Worm (Caenorhabditis elegans) whole organism, late embryonic: Measurements from ENCODE around the gene fbxb-105.

Experiments used
- C08G9.2 ChIP-seq: sonication (generic microtip); optimal IDR thresholded peaks from 2 replicates; lab custom pipeline; 2016; ENCODE audit warnings: mild to moderate bottlenecking, missing genetic modification characterization, moderate library complexity, missing compliant biosample characterization
- F13H6.1 ChIP-seq: sonication (generic microtip); optimal IDR thresholded peaks from 2 replicates; lab custom pipeline; 2016; ENCODE audit warnings: missing genetic modification characterization, missing compliant biosample characterization
- T23F11.4 ChIP-seq: fragments of 200-800 bp; sonication (Bioruptor generic); optimal IDR thresholded peaks from 2 replicates; lab custom pipeline; 2018; ENCODE audit warnings: mild to moderate bottlenecking, missing genetic modification characterization, missing compliant biosample characterization
- ceh-14 ChIP-seq: sonication (generic microtip); optimal IDR thresholded peaks from 2 replicates; lab custom pipeline; 2016; ENCODE audit warnings: missing genotype, missing genetic modification characterization, missing compliant biosample characterization
- ceh-19 ChIP-seq: fragments of 200-800 bp; sonication (Bioruptor generic); optimal IDR thresholded peaks from 2 replicates; lab custom pipeline; 2018; ENCODE audit warnings: mild to moderate bottlenecking, missing genetic modification characterization, missing compliant biosample characterization
- ceh-2 ChIP-seq: sonication (generic microtip); optimal IDR thresholded peaks from 2 replicates; lab custom pipeline; 2016; ENCODE audit warnings: missing genotype, missing genetic modification characterization, missing compliant biosample characterization
- ceh-24 ChIP-seq: sonication (generic microtip); optimal IDR thresholded peaks from 2 replicates; lab custom pipeline; 2016; ENCODE audit warnings: mild to moderate bottlenecking, missing genetic modification characterization, missing compliant biosample characterization
- ceh-48 ChIP-seq: sonication (generic microtip); optimal IDR thresholded peaks from 2 replicates; lab custom pipeline; 2016; ENCODE audit warnings: missing genetic modification characterization, inconsistent platforms, missing compliant biosample characterization
- ceh-6 ChIP-seq: fragments of 200-800 bp; sonication (Bioruptor generic); optimal IDR thresholded peaks from 2 replicates; lab custom pipeline; 2018; ENCODE audit warnings: mild to moderate bottlenecking, missing genetic modification characterization, missing compliant biosample characterization
- dmd-4 ChIP-seq: sonication (generic microtip); optimal IDR thresholded peaks from 2 replicates; lab custom pipeline; 2016; ENCODE audit warnings: borderline replicate concordance, missing genetic modification characterization, missing compliant biosample characterization
- dve-1 ChIP-seq: sonication (generic microtip); optimal IDR thresholded peaks from 2 replicates; lab custom pipeline; 2017; ENCODE audit warnings: antibody characterized with exemption, mild to moderate bottlenecking, missing genetic modification characterization, missing compliant biosample characterization
- eyg-1 ChIP-seq: sonication (generic microtip); optimal IDR thresholded peaks from 2 replicates; lab custom pipeline; 2016; ENCODE audit warnings: missing genotype, missing genetic modification characterization, missing compliant biosample characterization
- fax-1 ChIP-seq: sonication (generic microtip); optimal IDR thresholded peaks from 2 replicates; lab custom pipeline; 2016; ENCODE audit warnings: missing genotype, missing genetic modification characterization, missing compliant biosample characterization
- fkh-6 ChIP-seq: sonication (generic microtip); optimal IDR thresholded peaks from 2 replicates; lab custom pipeline; 2016; ENCODE audit warnings: missing genetic modification characterization, missing compliant biosample characterization
- gmeb-2 ChIP-seq: sonication (generic microtip); optimal IDR thresholded peaks from 2 replicates; lab custom pipeline; 2016; ENCODE audit warnings: missing genetic modification characterization, inconsistent platforms, missing compliant biosample characterization
- hlh-13 ChIP-seq: fragments of 200-800 bp; sonication (Bioruptor generic); optimal IDR thresholded peaks from 2 replicates; lab custom pipeline; 2018; ENCODE audit warnings: mild to moderate bottlenecking, missing genetic modification characterization, missing compliant biosample characterization
- hlh-15 ChIP-seq: sonication (generic microtip); optimal IDR thresholded peaks from 2 replicates; lab custom pipeline; 2016; ENCODE audit warnings: missing genetic modification characterization, missing compliant biosample characterization
- hlh-30 ChIP-seq: sonication (generic microtip); optimal IDR thresholded peaks from 2 replicates; lab custom pipeline; 2017; ENCODE audit warnings: antibody characterized with exemption, missing genetic modification characterization, missing compliant biosample characterization; ENCODE audit not compliant: insufficient read depth
- hlh-6 ChIP-seq: sonication (generic microtip); optimal IDR thresholded peaks from 2 replicates; lab custom pipeline; 2016; ENCODE audit warnings: missing genotype, missing genetic modification characterization, missing compliant biosample characterization
- hlh-8 ChIP-seq: sonication (generic microtip); optimal IDR thresholded peaks from 2 replicates; lab custom pipeline; 2016; ENCODE audit warnings: missing genotype, missing genetic modification characterization, missing compliant biosample characterization
- lin-11 ChIP-seq: fragments of 200-800 bp; sonication (Bioruptor generic); optimal IDR thresholded peaks from 2 replicates; lab custom pipeline; 2018; ENCODE audit warnings: mild to moderate bottlenecking, missing genetic modification characterization, missing compliant biosample characterization
- nhr-11 ChIP-seq: fragments of 150-350 bp; optimal IDR thresholded peaks from 2 replicates; lab custom pipeline; 2014; ENCODE audit warnings: missing biosample characterization, missing genetic modification characterization
- nhr-232 ChIP-seq: sonication (generic microtip); optimal IDR thresholded peaks from 2 replicates; lab custom pipeline; 2016; ENCODE audit warnings: missing genetic modification characterization, missing compliant biosample characterization
- odd-2 ChIP-seq: sonication (generic microtip); optimal IDR thresholded peaks from 2 replicates; lab custom pipeline; 2017; ENCODE audit warnings: antibody characterized with exemption, mild to moderate bottlenecking, missing genetic modification characterization, missing compliant biosample characterization
- pag-3 ChIP-seq: sonication (generic microtip); optimal IDR thresholded peaks from 2 replicates; lab custom pipeline; 2016; ENCODE audit warnings: missing compliant biosample characterization, missing genetic modification characterization, borderline replicate concordance
- ref-2 ChIP-seq: sonication (generic microtip); optimal IDR thresholded peaks from 2 replicates; lab custom pipeline; 2016; ENCODE audit warnings: missing genetic modification characterization, missing compliant biosample characterization
- sox-2 ChIP-seq: fragments of 200-800 bp; sonication (Bioruptor generic); IDR thresholded peaks from 2 replicates; pipeline ENCODE4 v1.3.6; 2022; ENCODE audit warnings: missing genetic modification reagents, missing genetic modification characterization, missing compliant biosample characterization
- sox-4 ChIP-seq: sonication (generic microtip); optimal IDR thresholded peaks from 2 replicates; lab custom pipeline; 2017; ENCODE audit warnings: mild to moderate bottlenecking, missing genetic modification characterization, inconsistent platforms, missing compliant biosample characterization
- syd-9 ChIP-seq: sonication (generic microtip); optimal IDR thresholded peaks from 2 replicates; lab custom pipeline; 2016; ENCODE audit warnings: mild to moderate bottlenecking, missing genetic modification characterization, moderate library complexity, missing compliant biosample characterization
- tbx-2 ChIP-seq: sonication (generic microtip); optimal IDR thresholded peaks from 2 replicates; lab custom pipeline; 2016; ENCODE audit warnings: missing genetic modification characterization, missing compliant biosample characterization
- unc-3 ChIP-seq, 2 experiments: fragments of 200-800 bp in 1 of 2; sonication (Bioruptor generic) in 1 of 2; sonication (generic microtip) in 1 of 2; conservative IDR thresholded peaks in 1 of 2; optimal IDR thresholded peaks in 1 of 2; 2 replicates each; pipeline versions ENCODE4 v1.3.6 to Lab custom; 2016 to 2022; ENCODE audit warnings: missing compliant biosample characterization in 2 of 2, missing genetic modification characterization in 2 of 2, missing genetic modification reagents in 1 of 2
- unc-42 ChIP-seq: sonication (generic microtip); optimal IDR thresholded peaks from 2 replicates; lab custom pipeline; 2016; ENCODE audit warnings: missing genotype, missing genetic modification characterization, missing compliant biosample characterization
- unc-55 ChIP-seq: sonication (generic microtip); optimal IDR thresholded peaks from 2 replicates; lab custom pipeline; 2017; ENCODE audit warnings: missing biosample characterization, missing genetic modification reagents, missing genetic modification characterization
- zip-5 ChIP-seq: sonication (generic microtip); optimal IDR thresholded peaks from 2 replicates; lab custom pipeline; 2016; ENCODE audit warnings: missing genetic modification characterization, missing compliant biosample characterization
- ztf-16 ChIP-seq: sonication (generic microtip); optimal IDR thresholded peaks from 2 replicates; lab custom pipeline; 2017; ENCODE audit warnings: missing genetic modification characterization, missing compliant biosample characterization

fbxb-105 gene

DNA sequence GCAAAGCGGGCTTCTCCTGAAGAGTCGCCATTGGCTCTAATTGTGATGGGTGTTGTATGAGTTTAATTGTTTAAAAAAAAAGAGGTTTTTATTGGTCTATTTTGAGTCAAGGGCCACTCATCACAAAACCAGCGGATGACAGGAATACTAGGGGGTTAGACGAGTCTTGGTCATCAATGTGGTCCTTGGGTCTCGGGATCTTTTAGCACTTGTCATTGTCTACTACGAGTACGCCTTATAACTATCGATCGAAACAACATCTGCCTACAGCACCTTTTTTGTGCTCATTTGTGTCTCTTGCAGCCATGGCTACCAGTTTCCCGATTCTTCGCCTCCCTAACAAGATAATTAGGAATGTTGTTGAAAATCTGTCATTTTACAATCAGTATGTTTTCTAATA lies 6.0 kb downstream of the fbxb-105 start, which contains the start of gene fbxb-108:
TSS of gene fbxb-108 (plus strand) at position 301 of the 400 bp plus-strand sequence.
- TF ChIP-seq sox-2 (GFP tag; lab: Robert Waterston, UW) (no peak), ref-2 (tag; lab: Kevin White, UChicago) (no peak), dmd-4 (no peak), T23F11.4 (no peak), C08G9.2 (tag; lab: Kevin White, UChicago) (no peak), ztf-16 (tag; lab: Kevin White, UChicago) (no peak), unc-42 (no peak), nhr-11 (tag; lab: Kevin White, UChicago) (no peak), ceh-2 (no peak), odd-2 (tag; lab: Kevin White, UChicago) (no peak), sox-4 (tag; lab: Kevin White, UChicago) (no peak), F13H6.1 (tag; lab: Kevin White, UChicago) (no peak), nhr-232 (tag; lab: Kevin White, UChicago) (no peak), hlh-13 (GFP tag; lab: Kevin White, UChicago) (no peak)

DNA sequence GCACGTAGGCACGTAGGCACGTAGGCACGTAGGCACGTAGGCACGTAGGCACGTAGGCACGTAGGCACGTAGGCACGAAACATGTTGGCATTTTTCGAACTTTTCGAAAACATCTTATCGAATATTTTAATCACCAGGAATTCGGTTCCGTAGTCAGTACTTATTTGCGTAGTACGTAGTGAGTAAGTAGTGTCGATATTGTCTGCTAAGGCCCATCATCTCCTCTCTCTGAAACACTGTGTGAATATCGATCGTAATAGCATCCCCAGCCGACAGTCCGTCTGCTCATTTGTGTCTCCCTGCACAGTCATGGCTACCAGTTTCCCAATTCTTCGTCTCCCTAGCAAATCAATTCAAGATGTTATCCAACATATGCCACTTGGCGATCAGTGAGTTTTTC lies 8.6 kb downstream of the fbxb-105 start, which contains the start of gene fbxb-106:
TSS of gene fbxb-106 (plus strand) at position 301 of the 400 bp plus-strand sequence.
- no peak for TF ChIP-seq ceh-14 (tag; lab: Kevin White, UChicago)
- TF ChIP-seq unc-3 (GFP tag; conservative IDR thresholded peaks at IDR 0.05; lab: Robert Waterston, UW): no peak
- TF ChIP-seq unc-3 (tag; optimal IDR thresholded peaks at IDR 0.05; lab: Kevin White, UChicago): no peak
- TF ChIP-seq hlh-30 (tag; lab: Kevin White, UChicago): no peak
- TF ChIP-seq nhr-11 (tag; lab: Kevin White, UChicago): no peak
- no peak for TF ChIP-seq eyg-1 (tag; lab: Kevin White, UChicago)
- no peak for TF ChIP-seq hlh-8 (tag; lab: Kevin White, UChicago)
- no peak for TF ChIP-seq pag-3 (tag; lab: Kevin White, UChicago)

DNA sequence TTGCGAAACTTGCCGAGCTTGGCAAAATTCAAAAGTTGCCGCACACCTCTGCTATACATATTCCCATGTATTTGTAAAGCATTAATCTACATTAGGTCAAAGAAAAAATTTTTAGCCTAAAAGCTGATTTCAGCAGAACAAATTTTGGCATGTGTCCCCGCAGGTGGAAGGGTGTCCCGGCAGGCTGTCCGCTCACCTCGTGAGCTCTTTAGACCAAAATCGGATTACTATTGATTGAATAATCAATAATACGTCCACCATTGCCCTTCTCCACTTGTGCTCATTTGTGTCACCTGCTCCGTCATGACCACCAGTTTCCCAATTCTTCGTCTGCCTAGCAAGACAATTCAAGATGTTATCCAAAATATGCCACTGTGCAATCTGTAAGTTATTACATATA lies 12.2 kb downstream of the fbxb-105 start, which contains the start of gene fbxb-107:
TSS of gene fbxb-107 (plus strand) at position 297 of the 400 bp plus-strand sequence.
- TF ChIP-seq hlh-30 (tag; lab: Kevin White, UChicago) (peak; percentile 72), ceh-48 (tag; lab: Kevin White, UChicago) (peak; percentile 54), tbx-2 (tag; lab: Kevin White, UChicago) (no peak)

DNA sequence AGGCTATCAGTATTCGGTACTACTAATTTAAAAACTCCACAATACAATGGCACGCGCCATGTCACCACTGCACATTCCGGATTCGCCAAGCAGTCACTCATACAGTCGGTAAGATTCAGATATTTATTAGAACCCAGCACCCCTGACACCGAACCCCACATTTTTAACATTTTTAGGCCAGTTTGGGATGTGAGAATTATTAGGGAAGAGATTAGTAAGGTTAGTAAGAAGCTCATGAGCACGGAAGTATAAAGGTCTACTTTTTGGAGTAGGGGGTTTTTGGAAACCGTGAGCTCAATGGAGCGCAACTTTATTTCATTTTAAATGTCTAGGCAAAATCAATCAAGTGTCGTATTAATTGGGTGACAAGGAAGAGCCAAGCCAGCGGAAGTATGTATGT lies 12.7 kb downstream of the fbxb-105 start, which contains the start of gene F29A7.8:
TSS of gene F29A7.8 (minus strand) at position 101 of the 400 bp plus-strand sequence.
- TF ChIP-seq lin-11 (tag; lab: Kevin White, UChicago) (no peak), gmeb-2 (no peak), hlh-15 (tag; lab: Kevin White, UChicago) (no peak), unc-3 (GFP tag; conservative IDR thresholded peaks at IDR 0.05; lab: Robert Waterston, UW) (no peak), unc-3 (tag; optimal IDR thresholded peaks at IDR 0.05; lab: Kevin White, UChicago) (no peak), ceh-6 (GFP tag; lab: Kevin White, UChicago) (no peak), zip-5 (tag; lab: Kevin White, UChicago) (no peak), hlh-30 (tag; lab: Kevin White, UChicago) (no peak), odd-2 (tag; lab: Kevin White, UChicago) (no peak), ceh-24 (tag; lab: Kevin White, UChicago) (no peak), dve-1 (tag; lab: Kevin White, UChicago) (no peak), nhr-11 (tag; lab: Kevin White, UChicago) (no peak), hlh-6 (no peak), fax-1 (no peak)
- TF ChIP-seq, all 69 proteins: peak for 0

DNA sequence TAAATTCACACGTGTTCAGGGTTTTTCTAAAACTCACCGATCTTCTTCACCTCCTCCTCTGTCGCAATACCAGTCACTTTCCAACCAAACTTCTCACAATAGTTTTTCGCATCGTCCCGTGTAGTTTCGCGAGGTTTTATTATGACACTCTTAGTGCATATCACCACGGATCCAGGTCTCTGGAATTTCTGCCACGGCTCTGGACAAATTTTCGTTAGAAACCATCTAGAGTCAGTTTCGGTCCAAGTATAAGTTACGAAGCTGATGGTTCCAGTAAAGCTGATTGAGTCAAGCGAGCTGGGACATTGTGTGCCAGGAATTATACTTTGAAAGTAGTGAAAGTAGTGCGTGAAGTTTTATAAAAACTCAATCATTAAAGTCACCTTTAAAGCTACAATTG lies 14.3 kb downstream of the fbxb-105 start:
- TF ChIP-seq nhr-11 (tag; lab: Kevin White, UChicago): no peak
- TF ChIP-seq syd-9: no peak
- no peak for TF ChIP-seq hlh-6
- no peak for TF ChIP-seq unc-55 (GFP tag; lab: Kevin White, UChicago)
- TF ChIP-seq ceh-2: no peak
- TF ChIP-seq fkh-6 (tag; lab: Kevin White, UChicago): no peak
- TF ChIP-seq ceh-19: no peak
